Worm (Caenorhabditis elegans) whole organism, L2 larva: ENCODE results near the gene nas-4.

Experiments
- Y55F3AM.14 ChIP-seq: fragments of 200-800 bp; sonication (Bioruptor generic); optimal IDR thresholded peaks from 2 replicates; lab custom pipeline; 2018; ENCODE audit warnings: mild to moderate bottlenecking, missing genetic modification characterization, missing compliant biosample characterization
- ZK546.5 ChIP-seq: sonication (generic microtip); optimal IDR thresholded peaks from 2 replicates; lab custom pipeline; 2017; ENCODE audit warnings: missing biosample characterization, missing genetic modification characterization
- aly-2 ChIP-seq: fragments of 150-350 bp; optimal IDR thresholded peaks from 2 replicates; lab custom pipeline; 2014; ENCODE audit warnings: missing biosample characterization, missing genetic modification characterization
- ama-1 ChIP-seq: fragments of 150-350 bp; optimal IDR thresholded peaks from 2 replicates; lab custom pipeline; 2018; ENCODE audit warnings: inconsistent platforms
- ceh-82 ChIP-seq: fragments of 150-350 bp; optimal IDR thresholded peaks from 2 replicates; lab custom pipeline; 2014; ENCODE audit warnings: missing biosample characterization, missing genetic modification characterization
- elt-1 ChIP-seq: fragments of 150-350 bp; optimal IDR thresholded peaks from 2 replicates; lab custom pipeline; 2014; ENCODE audit warnings: missing biosample characterization, missing genetic modification characterization
- gmeb-1 ChIP-seq: fragments of 150-350 bp; optimal IDR thresholded peaks from 2 replicates; lab custom pipeline; 2014; ENCODE audit warnings: missing biosample characterization, missing genetic modification characterization
- lin-13 ChIP-seq: fragments of 150-350 bp; optimal IDR thresholded peaks from 2 replicates; lab custom pipeline; 2014; ENCODE audit warnings: missing biosample characterization, missing genetic modification reagents, missing genetic modification characterization
- lsy-2 ChIP-seq, 2 experiments: fragments of 150-350 bp in 1 of 2; sonication (generic microtip) in 1 of 2; optimal IDR thresholded peaks; 2 replicates each; lab custom pipeline; 2014 to 2017; ENCODE audit warnings: missing biosample characterization in 2 of 2, missing genetic modification characterization in 2 of 2
- mab-5 ChIP-seq: fragments of 150-350 bp; optimal IDR thresholded peaks from 2 replicates; lab custom pipeline; 2014; ENCODE audit warnings: missing biosample characterization, missing genetic modification characterization
- nhr-23 ChIP-seq: fragments of 150-350 bp; optimal IDR thresholded peaks from 2 replicates; lab custom pipeline; 2014; ENCODE audit warnings: missing biosample characterization, missing genetic modification reagents, missing genetic modification characterization
- unc-55 ChIP-seq: fragments of 150-350 bp; sonication (generic microtip); optimal IDR thresholded peaks from 3 replicates; lab custom pipeline; 2014; ENCODE audit warnings: missing biosample characterization, missing genetic modification reagents, missing genetic modification characterization
- ztf-4 ChIP-seq: fragments of 150-350 bp; optimal IDR thresholded peaks from 2 replicates; lab custom pipeline; 2014; ENCODE audit warnings: missing biosample characterization, missing genetic modification characterization

DNA sequence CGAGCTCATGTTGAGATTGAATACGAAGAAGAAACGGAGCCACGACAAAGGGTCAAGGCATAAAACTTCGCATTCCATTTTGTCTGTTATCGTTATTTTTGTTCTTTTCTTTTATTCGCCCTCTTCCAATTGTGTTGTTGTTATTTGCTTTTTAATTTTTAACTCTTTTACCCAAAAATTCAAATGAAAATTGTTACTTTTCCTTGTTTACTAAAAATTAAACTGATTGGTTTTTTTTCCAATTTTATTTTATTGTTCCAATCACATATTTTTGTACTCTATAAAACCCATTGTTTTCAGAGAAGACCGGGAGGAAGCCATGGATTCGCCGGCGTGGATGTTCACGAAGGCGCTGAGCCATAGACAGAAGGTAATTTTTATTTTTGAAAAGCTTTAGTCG lies 35.0 kb downstream of the nas-4 start, which contains the start of gene C16A3.5:
- TF ChIP-seq lin-13 (no peak), ceh-82 (tag; lab: Kevin White, UChicago) (no peak), ama-1 (no peak), unc-55 (no peak), nhr-23 (tag; lab: Kevin White, UChicago) (no peak), ztf-4 (tag; lab: Kevin White, UChicago) (no peak), ZK546.5 (no peak), aly-2 (no peak), lsy-2 (tag; optimal IDR thresholded peaks at IDR 0.05; lab: Kevin White, UChicago) (no peak), Y55F3AM.14 (no peak), gmeb-1 (tag; lab: Kevin White, UChicago) (no peak), elt-1 (tag; lab: Kevin White, UChicago) (no peak), mab-5 (tag; lab: Kevin White, UChicago) (no peak)
